Fruit fly (Drosophila melanogaster) whole organism, embryonic: ENCODE data around the gene Sce.
A peak's percentile ranks its signal among the peaks of the same experiment; 100 is the strongest.

Experiments
- Adf1 ChIP-seq: fragments of 200-800 bp; sonication (Bioruptor generic); IDR thresholded peaks from 2 replicates; pipeline ENCODE4 v1.3.6; 2022; ENCODE audit warnings: missing biosample characterization, missing genetic modification characterization
- Atf-2 ChIP-seq: fragments of 200-800 bp; sonication (Bioruptor generic); optimal IDR thresholded peaks from 2 replicates; lab custom pipeline; 2016; ENCODE audit warnings: missing biosample characterization, missing genetic modification characterization
- Bteb2 ChIP-seq: fragments of 200-800 bp; sonication (Bioruptor generic); optimal IDR thresholded peaks from 2 replicates; lab custom pipeline; 2016; ENCODE audit warnings: missing biosample characterization, missing genetic modification characterization
- CG10267 ChIP-seq: fragments of 200-800 bp; sonication (Bioruptor generic); optimal IDR thresholded peaks from 2 replicates; lab custom pipeline; 2018; ENCODE audit warnings: missing biosample characterization, mild to moderate bottlenecking, missing genetic modification characterization, moderate library complexity
- CG11247 ChIP-seq: fragments of 200-800 bp; sonication (Bioruptor generic); IDR thresholded peaks from 2 replicates; pipeline ENCODE4 v1.3.6; 2022; ENCODE audit warnings: missing biosample characterization, missing genetic modification characterization
- CG12155 ChIP-seq: fragments of 200-800 bp; sonication (Bioruptor generic); optimal IDR thresholded peaks from 3 replicates; lab custom pipeline; 2016; ENCODE audit warnings: missing biosample characterization, missing genetic modification characterization
- CG1233 ChIP-seq: fragments of 200-800 bp; sonication (Bioruptor generic); optimal IDR thresholded peaks from 4 replicates; lab custom pipeline; 2018; ENCODE audit warnings: missing biosample characterization, mild to moderate bottlenecking, missing genetic modification characterization
- CG12744 ChIP-seq: fragments of 200-800 bp; sonication (Bioruptor generic); optimal IDR thresholded peaks from 2 replicates; lab custom pipeline; 2016; ENCODE audit warnings: missing biosample characterization, missing genetic modification characterization
- CG12769 ChIP-seq: fragments of 200-800 bp; sonication (Bioruptor generic); optimal IDR thresholded peaks from 2 replicates; lab custom pipeline; 2019; ENCODE audit warnings: missing biosample characterization, mild to moderate bottlenecking, missing genetic modification characterization, moderate library complexity
- CG12942 ChIP-seq: fragments of 200-800 bp; sonication (Bioruptor generic); optimal IDR thresholded peaks from 3 replicates; lab custom pipeline; 2016; ENCODE audit warnings: missing biosample characterization, missing genetic modification characterization
- CG1647 ChIP-seq: fragments of 200-800 bp; sonication (Bioruptor generic); optimal IDR thresholded peaks from 3 replicates; lab custom pipeline; 2016; ENCODE audit warnings: missing biosample characterization, missing genetic modification characterization
- CG16779 ChIP-seq: fragments of 200-800 bp; sonication (Bioruptor generic); IDR thresholded peaks from 2 replicates; pipeline ENCODE4 v1.3.6; 2022; ENCODE audit warnings: missing biosample characterization, missing genetic modification characterization
- CG16815 ChIP-seq: fragments of 200-800 bp; sonication (Bioruptor generic); optimal IDR thresholded peaks from 3 replicates; lab custom pipeline; 2017; ENCODE audit warnings: missing biosample characterization, mild to moderate bottlenecking, missing genetic modification characterization
- CG17612 ChIP-seq: fragments of 200-800 bp; sonication (Bioruptor generic); IDR thresholded peaks from 2 replicates; pipeline ENCODE4 v1.3.6; 2022; ENCODE audit warnings: missing biosample characterization, missing genetic modification characterization
- CG17829 ChIP-seq: fragments of 200-800 bp; optimal IDR thresholded peaks from 2 replicates; lab custom pipeline; 2019; ENCODE audit warnings: missing biosample characterization, mild to moderate bottlenecking, missing genetic modification characterization, moderate library complexity
- CG2199 ChIP-seq: fragments of 200-800 bp; sonication (Bioruptor generic); IDR thresholded peaks from 3 replicates; pipeline ENCODE4 v1.3.6; 2022; ENCODE audit warnings: missing biosample characterization, missing genetic modification characterization
- CG3838 ChIP-seq: fragments of 200-800 bp; sonication (Bioruptor generic); optimal IDR thresholded peaks from 3 replicates; lab custom pipeline; 2016; ENCODE audit warnings: missing biosample characterization, missing genetic modification characterization
- CG4424 ChIP-seq: fragments of 200-800 bp; sonication (Bioruptor generic); optimal IDR thresholded peaks from 3 replicates; lab custom pipeline; 2016; ENCODE audit warnings: missing biosample characterization, missing genetic modification characterization
- CG4820 ChIP-seq: fragments of 200-800 bp; sonication (Bioruptor generic); optimal IDR thresholded peaks from 3 replicates; lab custom pipeline; 2016; ENCODE audit warnings: missing biosample characterization, missing genetic modification characterization
- CG5953 ChIP-seq: fragments of 200-800 bp; sonication (Bioruptor generic); IDR thresholded peaks from 2 replicates; pipeline ENCODE4 v1.3.6; 2022; ENCODE audit warnings: missing biosample characterization, missing genetic modification characterization
- CG7271 ChIP-seq: fragments of 200-800 bp; sonication (Bioruptor generic); optimal IDR thresholded peaks from 2 replicates; lab custom pipeline; 2018; ENCODE audit warnings: missing biosample characterization, mild to moderate bottlenecking, missing genetic modification characterization, moderate library complexity
- CG7786 ChIP-seq: fragments of 200-800 bp; sonication (Bioruptor generic); optimal IDR thresholded peaks from 2 replicates; lab custom pipeline; 2016; ENCODE audit warnings: missing biosample characterization, missing genetic modification characterization
- CG7839 ChIP-seq: fragments of 200-800 bp; sonication (Bioruptor generic); optimal IDR thresholded peaks from 3 replicates; lab custom pipeline; 2018; ENCODE audit warnings: missing biosample characterization, mild to moderate bottlenecking, missing genetic modification characterization, moderate library complexity
- CG8089 ChIP-seq: fragments of 200-800 bp; sonication (Bioruptor generic); optimal IDR thresholded peaks from 3 replicates; lab custom pipeline; 2016; ENCODE audit warnings: missing biosample characterization, missing genetic modification characterization
- CTCF ChIP-seq: fragments of 200-800 bp; sonication (Bioruptor generic); optimal IDR thresholded peaks from 2 replicates; lab custom pipeline; 2017; ENCODE audit warnings: missing biosample characterization, mild to moderate bottlenecking, missing genetic modification characterization, moderate library complexity
- Gug ChIP-seq: fragments of 200-800 bp; sonication (Bioruptor generic); IDR thresholded peaks from 4 replicates; pipeline ENCODE4 v1.3.6; 2022; ENCODE audit warnings: missing biosample characterization, missing genetic modification characterization
- H2.0 ChIP-seq: fragments of 200-800 bp; sonication (Bioruptor generic); IDR thresholded peaks from 2 replicates; pipeline ENCODE4 v1.3.6; 2022; ENCODE audit warnings: missing biosample characterization, missing genetic modification characterization
- HLH4C ChIP-seq: fragments of 200-800 bp; sonication (Bioruptor generic); IDR thresholded peaks from 3 replicates; pipeline ENCODE4 v1.3.6; 2022; ENCODE audit warnings: missing biosample characterization, missing genetic modification characterization; ENCODE audit not compliant: partially characterized antibody
- Hr3 ChIP-seq: fragments of 200-800 bp; sonication (Bioruptor generic); optimal IDR thresholded peaks from 3 replicates; lab custom pipeline; 2016; ENCODE audit warnings: missing biosample characterization, missing genetic modification characterization
- Hsf ChIP-seq: fragments of 200-800 bp; sonication (Bioruptor generic); optimal IDR thresholded peaks from 3 replicates; lab custom pipeline; 2016; ENCODE audit warnings: missing biosample characterization, missing genetic modification characterization
- Lpt ChIP-seq: fragments of >200 bp; optimal IDR thresholded peaks from 2 replicates; lab custom pipeline; 2018; ENCODE audit warnings: missing biosample characterization, missing genetic modification characterization
- MESR4 ChIP-seq: fragments of 200-800 bp; sonication (Bioruptor generic); optimal IDR thresholded peaks from 2 replicates; lab custom pipeline; 2018; ENCODE audit warnings: missing biosample characterization, mild to moderate bottlenecking, missing genetic modification characterization, moderate library complexity
- Med ChIP-seq: fragments of 200-800 bp; sonication (Bioruptor generic); peaks from one replicate; lab custom pipeline; 2016; ENCODE audit warnings: missing biosample characterization, missing genetic modification characterization, mild to moderate bottlenecking, inconsistent platforms, moderate library complexity
- Meics ChIP-seq: fragments of 200-800 bp; sonication (Bioruptor generic); optimal IDR thresholded peaks from 2 replicates; lab custom pipeline; 2017; ENCODE audit warnings: missing biosample characterization, mild to moderate bottlenecking, missing genetic modification characterization
- Mes4 ChIP-seq: fragments of 200-800 bp; sonication (Bioruptor generic); optimal IDR thresholded peaks from 2 replicates; lab custom pipeline; 2016; ENCODE audit warnings: missing biosample characterization, missing genetic modification characterization
- NC2α ChIP-seq: fragments of 200-800 bp; sonication (Bioruptor generic); optimal IDR thresholded peaks from 2 replicates; lab custom pipeline; 2016; ENCODE audit warnings: missing biosample characterization, missing genetic modification characterization
- Nf-YC ChIP-seq: fragments of 200-800 bp; optimal IDR thresholded peaks from 3 replicates; lab custom pipeline; 2019; ENCODE audit warnings: missing biosample characterization, mild to moderate bottlenecking, missing genetic modification characterization, moderate library complexity
- Ravus ChIP-seq: fragments of 200-800 bp; sonication (Bioruptor generic); IDR thresholded peaks from 2 replicates; pipeline ENCODE4 v1.3.6; 2022; ENCODE audit warnings: missing biosample characterization, missing genetic modification characterization
- Ssrp ChIP-seq: fragments of 200-800 bp; sonication (Bioruptor generic); optimal IDR thresholded peaks from 2 replicates; lab custom pipeline; 2018; ENCODE audit warnings: missing biosample characterization, mild to moderate bottlenecking, missing genetic modification characterization, moderate library complexity
- Trl ChIP-seq, 3 experiments: fragments of >200 bp in 2 of 3; fragments of 200-800 bp in 1 of 3; sonication (Bioruptor generic) in 1 of 3; optimal IDR thresholded peaks; 2 replicates in 1 of 3; 3 replicates in 2 of 3; lab custom pipeline; 2016 to 2017; ENCODE audit warnings: missing biosample characterization in 1 of 3, missing genetic modification characterization in 1 of 3
- chif ChIP-seq, 2 experiments: fragments of 200-800 bp; sonication (Bioruptor generic); optimal IDR thresholded peaks; 3 replicates each; lab custom pipeline; 2016; ENCODE audit warnings: missing biosample characterization in 2 of 2, missing genetic modification characterization in 2 of 2
- emc ChIP-seq: fragments of 200-800 bp; sonication (Bioruptor generic); optimal IDR thresholded peaks from 2 replicates; lab custom pipeline; 2016; ENCODE audit warnings: missing biosample characterization, missing genetic modification characterization
- fd3F ChIP-seq: fragments of 200-800 bp; sonication (Bioruptor generic); optimal IDR thresholded peaks from 2 replicates; lab custom pipeline; 2018; ENCODE audit warnings: missing biosample characterization, mild to moderate bottlenecking, missing genetic modification characterization, moderate library complexity
- gsb-n ChIP-seq: fragments of 200-800 bp; sonication (Bioruptor generic); optimal IDR thresholded peaks from 3 replicates; lab custom pipeline; 2018; ENCODE audit warnings: missing biosample characterization, mild to moderate bottlenecking, missing genetic modification characterization
- nerfin-2 ChIP-seq: fragments of 200-800 bp; sonication (Bioruptor generic); IDR thresholded peaks from 2 replicates; pipeline ENCODE4 v1.3.6; 2022; ENCODE audit warnings: missing biosample characterization, missing genetic modification characterization; ENCODE audit not compliant: partially characterized antibody
- p53 ChIP-seq: fragments of 200-800 bp; sonication (Bioruptor generic); optimal IDR thresholded peaks from 2 replicates; lab custom pipeline; 2016; ENCODE audit warnings: missing biosample characterization, missing genetic modification characterization
- pros ChIP-seq: fragments of 200-800 bp; sonication (Bioruptor generic); optimal IDR thresholded peaks from 3 replicates; lab custom pipeline; 2019; ENCODE audit warnings: missing biosample characterization, mild to moderate bottlenecking, missing genetic modification characterization, moderate library complexity
- ro ChIP-seq: fragments of 200-800 bp; sonication (Bioruptor generic); IDR thresholded peaks from 2 replicates; pipeline ENCODE4 v1.3.6; 2022; ENCODE audit warnings: missing biosample characterization, missing genetic modification characterization
- seq ChIP-seq: fragments of 200-800 bp; sonication (Bioruptor generic); IDR thresholded peaks from 2 replicates; pipeline ENCODE4 v1.3.6; 2022; ENCODE audit warnings: missing biosample characterization, missing genetic modification characterization
- shn ChIP-seq: fragments of 200-800 bp; sonication (Bioruptor generic); optimal IDR thresholded peaks from 3 replicates; lab custom pipeline; 2016; ENCODE audit warnings: missing biosample characterization, missing genetic modification characterization
- slou ChIP-seq: fragments of 200-800 bp; sonication (Bioruptor generic); optimal IDR thresholded peaks from 3 replicates; lab custom pipeline; 2016; ENCODE audit warnings: missing biosample characterization, missing genetic modification characterization
- stwl ChIP-seq: fragments of 200-800 bp; sonication (Bioruptor generic); optimal IDR thresholded peaks from 3 replicates; lab custom pipeline; 2018; ENCODE audit warnings: missing biosample characterization, mild to moderate bottlenecking, missing genetic modification characterization, moderate library complexity
- yki ChIP-seq: fragments of >200 bp; optimal IDR thresholded peaks from 3 replicates; lab custom pipeline; 2018

The Sce gene

DNA sequence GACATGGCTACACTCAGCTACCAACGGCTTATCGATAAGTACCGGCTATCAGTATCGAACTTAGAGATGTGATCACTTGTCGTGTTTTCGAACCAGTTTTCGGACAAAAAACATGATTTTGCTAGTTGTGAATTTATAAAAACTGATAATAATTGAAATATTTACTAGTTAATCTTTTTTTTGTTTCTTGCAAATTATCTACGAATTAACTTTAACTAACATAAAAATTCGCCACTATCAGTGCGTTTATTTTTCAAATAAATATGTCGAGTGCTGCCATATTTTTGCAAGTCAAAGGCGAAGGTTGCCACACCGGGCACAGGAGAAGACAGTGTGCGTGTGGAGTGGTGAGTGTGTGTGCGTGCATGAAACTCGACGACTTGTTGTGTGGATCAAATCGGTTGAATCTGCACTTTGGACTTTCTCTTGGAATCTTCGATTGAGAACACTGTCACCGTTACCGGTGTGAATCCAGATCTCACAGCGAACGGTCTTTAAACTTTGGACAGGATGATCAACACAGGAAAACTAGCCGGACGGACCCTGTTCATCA lies 4.6 kb downstream of the Sce start, which contains the start of gene Hsdl2 (continued):
- no peak for TF ChIP-seq Ssrp (tag; lab: Kevin White, UChicago)
- peak; percentile 86 for TF ChIP-seq Med (GFP tag; lab: Kevin White, UChicago)
- no peak for TF ChIP-seq emc (GFP tag; lab: Kevin White, UChicago)
- TF ChIP-seq H2.0 (GFP tag; lab: Robert Waterston, UW), result no peak
- no peak for TF ChIP-seq p53 (GFP tag; lab: Kevin White, UChicago)
- TF ChIP-seq CG2199, result no peak
- no peak for TF ChIP-seq CG16815 (GFP tag; lab: Kevin White, UChicago)
- no peak for TF ChIP-seq CG5953 (GFP tag; lab: Robert Waterston, UW)
- peak; percentile 34 for TF ChIP-seq CG10267
- TF ChIP-seq Ravus (GFP tag; lab: Robert Waterston, UW), result no peak
- TF ChIP-seq nerfin-2, result peak; percentile 57
- TF ChIP-seq CG12942 (GFP tag; lab: Kevin White, UChicago), result no peak
- TF ChIP-seq gsb-n (tag; lab: Kevin White, UChicago), result no peak
- no peak for TF ChIP-seq seq
- TF ChIP-seq Meics (GFP tag; lab: Kevin White, UChicago), result peak; percentile 96
- no peak for TF ChIP-seq Nf-YC (tag; lab: Kevin White, UChicago)
- no peak for TF ChIP-seq CG8089 (GFP tag; lab: Kevin White, UChicago)
- TF ChIP-seq yki (lab: Kevin White, UChicago), result no peak
- no peak for TF ChIP-seq CG7839 (tag; lab: Kevin White, UChicago)
- TF ChIP-seq Gug, result peak; percentile 38; the same call in 3 of the 4 replicates
- no peak for TF ChIP-seq Lpt (GFP tag; lab: Kevin White, UChicago)
- TF ChIP-seq CG3838 (GFP tag; lab: Kevin White, UChicago), result no peak
- no peak for TF ChIP-seq CG17612 (GFP tag; lab: Robert Waterston, UW)
- no peak for TF ChIP-seq CG11247 (GFP tag; lab: Robert Waterston, UW)
- TF ChIP-seq CG1233 (GFP tag; lab: Kevin White, UChicago), result no peak
- TF ChIP-seq fd3F (GFP tag; lab: Kevin White, UChicago), result no peak
- peak; percentile 44 for TF ChIP-seq Bteb2
- no peak for TF ChIP-seq CG17829 (tag; lab: Kevin White, UChicago)
- TF ChIP-seq CG4820 (GFP tag; lab: Kevin White, UChicago), result peak; percentile 23
- peak; percentile 85 for TF ChIP-seq HLH4C (GFP tag; lab: Robert Waterston, UW)
- TF ChIP-seq Hr3 (GFP tag; lab: Kevin White, UChicago), result peak; percentile 34
- TF ChIP-seq CG12744 (GFP tag; lab: Kevin White, UChicago), result no peak
- TF ChIP-seq chif (GFP tag; optimal IDR thresholded peaks at IDR 0.05; lab: Kevin White, UChicago), result peak in 1 of 2 experiments; percentile 1
- TF ChIP-seq slou, result no peak
- TF ChIP-seq shn (GFP tag; lab: Kevin White, UChicago), result no peak
- TF ChIP-seq Adf1 (GFP tag; lab: Robert Waterston, UW), result no peak
- TF ChIP-seq CG4424 (GFP tag; lab: Kevin White, UChicago), result peak; percentile 0
- TF ChIP-seq CG16779 (GFP tag; lab: Robert Waterston, UW), result no peak
- TF ChIP-seq ro (GFP tag; lab: Robert Waterston, UW), result no peak
- TF ChIP-seq CG7271 (tag; lab: Kevin White, UChicago), result no peak
- no peak for TF ChIP-seq pros (GFP tag; lab: Kevin White, UChicago)
- no peak for TF ChIP-seq CG12769 (tag; lab: Kevin White, UChicago)
- TF ChIP-seq NC2α (GFP tag; lab: Kevin White, UChicago), result no peak
- peak; percentile 61 for TF ChIP-seq Hsf
- peak; percentile 15 for TF ChIP-seq stwl (tag; lab: Kevin White, UChicago)
- TF ChIP-seq Trl (optimal IDR thresholded peaks at IDR 0.05; lab: Kevin White, UChicago), result peak in 1 of 2 experiments; percentile 8
- TF ChIP-seq Trl (GFP tag; optimal IDR thresholded peaks at IDR 0.05; lab: Kevin White, UChicago), result peak; percentile 3
- TF ChIP-seq CG7786 (GFP tag; lab: Kevin White, UChicago), result peak; percentile 7
- no peak for TF ChIP-seq CG1647 (GFP tag; lab: Kevin White, UChicago)
- TF ChIP-seq Atf-2 (GFP tag; lab: Kevin White, UChicago), result no peak
- TF ChIP-seq CTCF, result peak; percentile 46
- TF ChIP-seq MESR4 (GFP tag; lab: Kevin White, UChicago), result peak; percentile 59
- no peak for TF ChIP-seq CG12155
- TF ChIP-seq Mes4, result no peak
